Worm (Caenorhabditis elegans) whole organism, dauer: ENCODE measurements around the gene mrps-18A.
"Not testable (repeated sequence)": the region's sequence is repeated elsewhere in the genome, so short reads cannot be mapped to it uniquely, and the experiment has no call there.

Experiments used
- unc-62 ChIP-seq: sonication (generic microtip); optimal IDR thresholded peaks from 2 replicates; lab custom pipeline; 2017; ENCODE audit warnings: missing biosample characterization, missing genetic modification reagents, missing genetic modification characterization

The mrps-18A gene

DNA sequence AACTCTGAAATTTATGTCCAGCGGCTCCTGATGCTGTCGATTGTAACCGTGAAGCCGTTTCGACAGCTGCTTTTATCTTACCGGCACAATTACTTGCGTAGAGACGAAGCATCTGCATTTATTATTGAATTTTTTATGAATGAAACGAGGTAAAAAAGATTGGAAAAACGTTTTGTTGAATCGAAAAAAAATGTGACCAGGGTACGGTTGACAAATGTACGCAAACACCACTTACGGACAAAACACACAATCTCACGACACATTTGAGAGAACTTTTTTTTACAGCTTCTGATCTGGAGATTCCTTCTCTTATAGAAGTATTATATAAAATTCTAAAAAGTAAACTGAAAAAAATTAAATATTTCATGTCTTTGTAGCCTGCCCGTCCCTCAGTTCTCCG lies at the start of gene mrps-18A, which contains the start of gene ZC262.2:
TSS of gene mrps-18A (minus strand) at position 141 of the 400 bp plus-strand sequence.
TSS of gene ZC262.2 (plus strand) at position 284 of the 400 bp plus-strand sequence.
- TF ChIP-seq unc-62 (GFP tag; lab: Kevin White, UChicago): no peak

DNA sequence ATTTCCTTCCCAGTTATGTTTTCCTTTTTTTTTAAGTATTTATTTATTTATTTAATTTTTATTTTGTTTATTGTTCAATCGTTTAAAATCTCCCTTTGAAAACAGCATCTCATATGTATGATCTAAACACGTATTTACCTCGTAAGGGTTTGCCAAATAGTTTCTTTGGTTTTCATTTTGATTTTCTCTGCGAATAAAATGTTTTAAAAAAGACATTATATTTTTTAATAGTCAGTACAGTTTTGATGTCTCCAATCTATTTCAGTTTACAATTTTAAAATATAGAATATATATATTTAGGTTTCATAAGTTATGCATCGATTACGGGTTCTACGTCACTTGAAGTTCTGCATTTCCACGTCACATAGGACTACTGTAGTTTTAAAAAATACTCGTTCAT lies 48.9 kb upstream of the mrps-18A start, which contains the start of gene R05D3.12:
TSS of gene R05D3.12 (plus strand) at position 301 of the 400 bp plus-strand sequence.
- no peak for TF ChIP-seq unc-62 (GFP tag; lab: Kevin White, UChicago)

DNA sequence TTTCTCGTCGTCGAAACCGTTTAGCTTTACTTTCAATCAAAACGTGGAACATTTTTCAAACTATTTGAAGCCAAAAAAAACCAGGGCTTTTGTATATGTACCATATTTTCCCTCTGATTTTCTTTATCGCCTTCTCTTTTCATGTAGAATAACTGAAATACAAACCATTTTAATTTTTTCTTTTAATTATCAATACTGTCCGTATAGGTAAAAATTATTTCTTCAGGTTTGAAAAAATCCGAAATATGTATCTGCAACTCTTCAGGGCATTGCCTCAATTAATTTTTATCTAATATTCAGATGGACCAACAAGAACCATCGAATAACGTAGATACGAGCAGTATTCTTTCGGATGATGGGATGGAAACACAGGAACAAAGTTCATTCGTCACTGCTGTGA lies 43.3 kb upstream of the mrps-18A start, which contains the start of gene met-2:
TSS of gene met-2 (plus strand) at position 301 of the 400 bp plus-strand sequence.
- TF ChIP-seq unc-62 (GFP tag; lab: Kevin White, UChicago): no peak

DNA sequence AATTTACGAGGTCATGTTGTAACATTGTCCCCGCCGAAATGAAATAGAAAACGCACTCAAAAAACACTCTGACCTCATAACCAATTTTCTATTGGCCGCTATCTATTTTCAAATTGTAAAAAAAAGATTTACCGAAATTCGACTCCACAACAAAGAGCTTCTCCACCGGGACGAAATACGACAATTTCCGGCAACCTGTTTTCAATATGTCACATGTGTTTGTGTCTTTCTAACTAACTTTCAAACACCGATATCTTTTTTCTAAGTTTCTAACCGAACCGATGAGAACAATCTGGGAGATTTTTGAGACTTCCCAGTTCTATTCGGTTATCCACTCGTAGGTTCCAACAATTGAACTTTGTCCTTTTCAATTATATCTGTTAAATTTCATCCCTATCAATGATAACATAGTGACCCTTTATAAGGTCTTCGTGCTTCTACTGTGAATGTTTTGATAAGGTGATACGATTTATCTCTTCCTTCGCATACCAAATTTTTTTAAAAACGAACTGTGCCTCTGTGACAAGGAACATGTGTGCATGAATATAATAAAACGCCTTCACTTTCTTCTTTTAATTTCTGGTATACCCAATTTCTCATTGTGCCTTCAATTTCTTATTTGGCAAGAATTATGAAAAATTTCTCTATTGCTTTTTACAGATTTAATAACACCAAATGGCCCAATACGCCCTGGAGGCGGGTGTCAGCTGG lies 40.0 kb upstream of the mrps-18A start, which contains the start of gene lmbr-1:
TSS of gene lmbr-1 (plus strand) at position 661 of the 711 bp plus-strand sequence.
- no peak for TF ChIP-seq unc-62 (GFP tag; lab: Kevin White, UChicago)

DNA sequence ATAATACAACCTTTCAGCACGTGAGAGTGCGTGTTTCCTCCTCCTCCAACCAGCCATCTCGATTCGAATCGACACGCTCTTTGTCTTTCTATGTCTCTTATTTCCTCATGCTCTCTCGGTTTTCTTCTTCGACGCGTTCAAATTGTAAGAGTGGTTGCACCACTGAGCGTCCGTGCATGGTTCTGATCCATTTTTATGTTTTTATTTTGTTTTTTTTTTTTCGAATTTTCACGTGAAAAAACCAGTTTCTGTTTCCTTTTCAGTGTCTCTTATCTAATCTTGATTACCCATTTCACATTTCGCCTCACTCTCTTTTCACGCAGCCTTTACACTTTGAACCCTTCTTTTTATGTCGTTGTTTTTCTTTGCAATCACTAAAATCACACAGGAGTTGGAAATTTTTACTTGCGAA lies 39.1 kb upstream of the mrps-18A start:
- no peak for TF ChIP-seq unc-62 (GFP tag; lab: Kevin White, UChicago)

DNA sequence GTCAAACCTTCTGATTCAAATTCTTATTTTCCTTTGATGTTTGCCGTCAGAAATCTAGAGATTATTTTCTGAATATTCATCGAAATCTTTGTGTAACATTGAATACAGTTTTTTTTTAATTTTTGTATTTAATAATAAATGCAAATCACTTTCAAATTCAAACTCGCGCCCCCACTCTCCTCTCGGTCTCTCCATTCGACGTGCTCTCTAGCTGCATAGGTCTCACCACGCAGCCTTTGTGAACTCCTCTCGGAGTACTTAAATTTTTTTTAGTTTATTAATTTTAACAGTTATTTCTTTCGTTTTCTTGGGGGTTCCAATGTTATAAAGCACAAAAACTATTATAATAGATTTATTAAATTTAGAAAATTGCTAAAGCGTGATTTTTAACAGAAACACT lies 38.5 kb upstream of the mrps-18A start:
- TF ChIP-seq unc-62 (GFP tag; lab: Kevin White, UChicago): no peak

DNA sequence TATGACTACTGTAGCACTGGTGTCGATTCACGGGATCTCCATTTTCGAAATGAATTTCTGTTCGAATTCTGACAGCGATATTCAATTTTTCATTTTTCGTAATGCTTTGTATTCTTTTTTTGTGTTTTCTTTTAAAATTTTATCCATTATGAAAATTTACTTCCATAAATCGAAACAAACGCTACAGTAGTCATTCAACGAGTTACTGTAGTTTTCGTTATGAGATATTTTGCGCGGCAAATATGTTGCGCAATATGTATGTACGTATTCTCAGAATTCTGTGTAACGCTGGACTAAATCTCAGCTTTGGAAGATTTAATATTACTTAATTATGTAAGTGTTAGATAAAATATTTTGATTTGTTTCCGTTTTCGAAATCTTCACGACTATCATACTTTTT lies 37.5 kb upstream of the mrps-18A start:
- no peak for TF ChIP-seq unc-62 (GFP tag; lab: Kevin White, UChicago)

DNA sequence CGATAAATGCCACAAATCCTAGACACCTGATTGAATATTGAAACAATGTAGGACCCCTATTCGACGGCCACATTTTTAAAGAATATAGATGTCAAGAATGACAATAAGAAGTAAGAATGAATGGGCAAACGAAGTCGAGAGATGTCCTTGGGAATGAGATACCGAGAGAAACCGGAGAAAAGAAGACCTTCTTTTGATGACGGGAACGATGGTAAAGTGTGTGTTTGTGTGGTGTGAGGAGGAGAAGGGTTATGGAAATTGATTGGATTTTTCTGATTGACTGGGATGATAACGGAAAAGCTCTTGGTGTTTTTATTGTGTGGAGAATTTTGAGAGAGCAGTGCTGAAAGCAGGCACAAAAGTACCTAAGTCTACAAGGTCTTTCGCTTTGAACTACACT lies 36.9 kb upstream of the mrps-18A start, which contains the start of gene R05D3.9:
TSS of gene R05D3.9 (minus strand) at position 101 of the 400 bp plus-strand sequence.
- no peak for TF ChIP-seq unc-62 (GFP tag; lab: Kevin White, UChicago)

DNA sequence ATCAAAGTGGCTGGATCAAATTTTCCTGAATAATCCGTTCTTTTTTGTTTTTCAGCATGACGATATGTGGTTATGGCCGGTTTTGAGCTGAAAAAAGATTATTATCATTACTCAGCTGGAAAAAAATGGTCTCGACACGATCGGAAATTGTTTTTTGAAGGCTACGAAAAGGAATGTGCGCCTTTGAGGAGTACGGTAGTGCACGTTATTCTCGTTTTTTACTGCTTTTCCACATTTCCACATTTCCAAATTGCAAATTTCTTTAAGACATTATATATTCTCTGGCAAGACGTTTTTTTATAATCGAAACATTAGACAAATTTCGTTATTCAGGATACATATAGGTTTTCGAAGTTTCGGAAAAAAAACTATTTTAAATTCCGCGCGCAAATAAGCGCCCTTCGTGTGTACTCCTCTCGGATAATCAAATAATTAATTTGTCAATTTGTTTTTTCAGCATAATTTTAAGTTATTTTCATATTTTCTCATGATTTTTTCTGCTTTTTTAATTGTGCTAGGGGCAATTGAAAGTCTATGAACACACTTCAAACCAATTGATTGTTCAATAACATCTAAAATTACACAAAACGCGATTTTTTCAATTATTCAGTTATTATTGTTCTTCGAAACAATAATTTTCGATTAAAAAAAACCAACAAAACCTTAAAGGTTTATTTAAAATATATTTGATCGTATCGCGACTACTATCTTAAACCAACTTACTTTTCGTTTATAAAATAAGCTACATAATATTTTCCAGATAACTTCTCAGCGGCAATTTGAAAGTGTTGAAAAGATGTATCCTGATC lies 31.7 kb upstream of the mrps-18A start, which contains the start of gene R05D3.3:
TSS of gene R05D3.3 (plus strand) at position 759 of the 809 bp plus-strand sequence.
- TF ChIP-seq unc-62 (GFP tag; lab: Kevin White, UChicago): no peak

DNA sequence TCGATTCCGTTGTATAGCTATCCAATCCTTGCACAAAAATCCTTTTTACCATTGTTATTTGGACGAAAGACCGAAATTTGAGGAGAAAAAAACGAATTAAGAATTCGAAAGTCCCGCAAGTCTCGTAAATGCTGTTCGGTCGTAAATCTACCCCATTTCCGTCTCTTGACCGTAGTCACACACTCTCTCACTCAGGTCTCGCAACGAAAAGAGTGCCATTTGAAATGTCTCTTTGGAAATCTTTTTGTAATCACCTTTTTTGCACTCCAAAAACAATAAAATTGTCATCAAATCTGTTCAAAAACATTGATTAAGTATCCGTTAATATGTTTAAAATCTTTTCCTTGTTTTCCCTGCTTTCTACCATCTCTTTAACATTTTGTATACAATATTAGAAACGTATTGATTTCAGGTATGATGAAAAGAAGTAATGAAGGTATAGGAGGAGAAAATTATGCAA lies 26.5 kb upstream of the mrps-18A start, which contains the start of the genes R05D3.8 and rfp-1:
TSS of gene R05D3.8 (minus strand) at position 115 of the 460 bp plus-strand sequence.
TSS of gene rfp-1 (plus strand) at position 410 of the 460 bp plus-strand sequence.
- TF ChIP-seq unc-62 (GFP tag; lab: Kevin White, UChicago): no peak

DNA sequence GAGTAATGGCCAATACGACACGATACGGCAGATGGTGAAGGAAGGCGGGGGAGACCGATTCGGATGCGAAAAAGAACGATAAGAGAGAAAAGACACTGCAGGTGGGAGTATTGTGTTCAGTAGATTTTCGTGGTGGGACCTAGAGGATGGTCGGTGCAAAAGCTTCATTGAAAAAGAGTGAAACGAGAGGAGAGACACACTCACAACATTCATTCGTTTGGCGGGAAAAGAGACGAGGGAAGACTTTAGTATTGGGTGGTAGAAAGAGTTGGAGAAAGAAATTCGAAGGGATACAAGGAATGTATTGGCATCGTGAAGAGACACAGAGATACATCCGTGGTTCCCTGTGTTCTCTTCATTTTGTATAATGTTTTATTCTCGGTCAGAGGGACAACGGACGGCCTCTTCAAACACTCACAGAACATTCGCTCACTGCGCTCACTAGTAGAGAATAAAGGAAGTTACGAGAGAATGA lies 24.7 kb upstream of the mrps-18A start:
- TF ChIP-seq unc-62 (GFP tag; lab: Kevin White, UChicago): no peak

DNA sequence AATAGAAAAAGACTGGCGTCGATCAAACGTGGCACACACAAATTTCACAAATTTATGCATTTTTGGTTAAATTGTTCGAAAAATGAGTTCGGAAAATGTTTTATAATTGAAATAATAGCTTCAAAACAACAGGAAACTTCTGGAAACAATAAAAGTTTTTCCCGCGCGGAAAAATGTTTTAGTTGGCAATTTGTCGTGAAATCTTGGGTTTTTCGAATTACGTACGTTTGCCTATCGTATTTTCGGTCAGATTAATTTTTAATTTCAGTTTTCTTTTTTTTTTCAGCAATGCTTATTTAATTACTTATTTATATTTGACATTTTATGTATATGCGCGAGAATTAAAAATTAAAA lies 23.7 kb upstream of the mrps-18A start:
- TF ChIP-seq unc-62 (GFP tag; lab: Kevin White, UChicago): no peak

DNA sequence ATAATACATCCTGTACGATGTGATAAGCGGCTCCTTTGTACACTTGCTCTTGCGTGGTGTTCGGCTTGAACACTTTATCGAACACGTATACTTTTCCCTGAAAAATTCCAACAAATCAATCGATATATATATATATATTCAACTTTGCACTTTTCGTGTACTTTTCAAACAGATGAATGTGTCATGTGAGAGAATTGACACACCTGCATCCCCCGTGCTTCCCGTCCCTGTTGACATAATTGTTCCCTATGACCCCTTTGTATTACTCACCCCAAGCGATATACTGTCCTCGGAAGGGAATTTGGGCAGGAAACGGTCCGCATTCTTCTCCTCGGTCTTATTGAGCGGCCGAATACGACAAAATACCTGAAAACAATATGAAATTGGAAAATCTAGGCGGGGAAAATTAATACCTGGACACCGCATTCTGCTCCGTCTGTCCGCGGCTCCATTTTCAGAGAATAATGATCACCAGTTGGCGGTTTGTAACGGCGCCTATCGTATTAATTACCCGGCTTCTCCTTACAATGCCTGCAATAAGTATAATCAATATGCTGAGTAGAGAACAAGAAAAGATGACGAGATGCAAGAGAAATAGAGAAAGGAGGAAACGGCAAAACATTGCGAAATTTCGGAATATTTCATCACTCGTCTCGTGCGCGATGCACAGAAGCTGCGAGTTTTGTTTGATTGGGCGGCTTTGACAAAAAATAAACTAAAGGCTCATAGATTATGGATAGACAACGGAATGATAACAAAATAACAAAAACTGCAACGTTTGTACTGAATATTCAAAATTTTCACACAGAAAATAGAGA lies 23.1 kb upstream of the mrps-18A start, which contains the start of gene unc-116:
TSS of gene unc-116 (minus strand) at position 531 of the 818 bp plus-strand sequence.
- no peak for TF ChIP-seq unc-62 (GFP tag; lab: Kevin White, UChicago)

DNA sequence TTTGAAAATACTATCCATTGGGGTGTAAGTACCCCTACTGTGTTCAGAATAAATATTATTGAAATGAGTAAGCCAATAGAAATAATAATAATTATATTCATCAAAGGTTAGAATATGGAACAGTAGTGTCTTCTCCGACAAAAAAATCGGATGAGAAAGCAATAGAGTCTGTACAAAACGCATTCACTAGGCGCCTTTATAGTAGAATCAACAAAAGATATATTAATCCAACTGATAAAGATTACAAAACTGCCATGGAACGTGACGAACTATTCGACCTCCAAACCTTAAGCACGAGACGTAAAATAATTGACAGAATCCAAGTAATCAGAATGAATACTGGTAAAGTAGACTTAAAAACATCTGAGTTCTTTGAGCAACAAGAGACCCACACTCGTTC lies 16.1 kb upstream of the mrps-18A start, which contains the start of gene clc-29:
TSS of gene clc-29 (minus strand) at position 101 of the 400 bp plus-strand sequence.
- not testable (repeated sequence) for TF ChIP-seq unc-62 (GFP tag; lab: Kevin White, UChicago)
